In the genomic region with DNA sequence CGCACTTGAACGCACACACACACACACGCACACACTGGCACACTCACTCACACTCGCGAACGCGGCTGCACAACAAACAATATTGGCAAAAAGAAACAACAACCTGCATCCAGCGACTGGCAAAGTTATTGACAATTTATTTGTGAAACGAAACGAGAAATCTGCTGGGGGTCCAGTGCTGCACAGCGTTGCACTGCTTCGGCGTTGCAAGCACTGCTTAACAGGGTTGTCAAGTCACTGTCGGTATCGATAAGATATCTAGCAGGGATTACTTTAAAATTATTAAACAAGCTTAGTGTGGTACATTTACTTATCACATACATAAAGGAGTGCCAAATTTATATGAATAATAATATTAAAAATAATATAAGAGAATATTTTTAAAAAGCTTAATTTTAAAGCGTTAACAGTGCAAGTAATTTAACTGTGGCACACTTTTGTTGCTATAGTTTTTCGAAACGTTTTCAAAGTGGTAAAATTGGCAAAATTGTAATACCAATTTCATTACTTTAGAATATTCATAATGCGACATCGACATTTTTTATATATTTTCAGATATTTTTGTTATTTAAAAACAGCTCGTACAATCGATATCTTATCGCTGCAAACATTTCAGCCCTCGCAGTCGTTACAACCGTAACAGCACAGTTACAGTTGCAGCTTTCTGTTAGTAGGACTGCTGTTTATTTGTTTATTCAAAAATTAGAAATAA, we compare ENCODE assay signal across 1 fruit fly cellular context.
TF ChIP-seq lines count a peak whose summit lies in the region.

dsd (minus strand) TSS at position 179 of the 712 bp plus-strand sequence.
Tusp (plus strand) TSS at position 662 of the 712 bp plus-strand sequence.

TF ChIP-seq in whole organism, embryonic, 481 proteins besides CTCF, POLR2A, EP300 and RAD21 (continued from another document):
- TF ChIP-seq ewg (GFP tag; optimal IDR thresholded peaks at IDR 0.05; lab: Kevin White, UChicago) (peak; percentile 66), nerfin-2 (GFP tag; IDR thresholded peaks at IDR 0.05; lab: Robert Waterston, UW; ENCODE audit: partially characterized antibody) (no peak), CG12659 (GFP tag; optimal IDR thresholded peaks at IDR 0.05; lab: Kevin White, UChicago) (peak; percentile 93), zfh2 (GFP tag; optimal IDR thresholded peaks at IDR 0.05; lab: Kevin White, UChicago) (peak; percentile 91), ATbp (GFP tag; optimal IDR thresholded peaks at IDR 0.05; lab: Kevin White, UChicago) (peak; percentile 36), Adf1 (GFP tag; IDR thresholded peaks at IDR 0.05; lab: Robert Waterston, UW) (peak; percentile 33; the same call in 1 of the 2 replicates), ken (GFP tag; IDR thresholded peaks at IDR 0.05; lab: Robert Waterston, UW) (peak; percentile 86), Atf3 (GFP tag; optimal IDR thresholded peaks at IDR 0.05; lab: Kevin White, UChicago) (peak; percentile 58), Neu2 (GFP tag; optimal IDR thresholded peaks at IDR 0.05; lab: Kevin White, UChicago; ENCODE audit: borderline replicate concordance) (no peak), CG8944 (GFP tag; optimal IDR thresholded peaks at IDR 0.05; lab: Kevin White, UChicago) (peak; percentile 71), Dad (GFP tag; optimal IDR thresholded peaks at IDR 0.05; lab: Kevin White, UChicago) (peak; percentile 73), Dfd (GFP tag; optimal IDR thresholded peaks at IDR 0.05; lab: Kevin White, UChicago) (no peak), CG10959 (GFP tag; IDR thresholded peaks at IDR 0.05; lab: Robert Waterston, UW) (0 out of 2 replicates have a peak, but pooled peaks have one; percentile 35), cas (GFP tag; IDR thresholded peaks at IDR 0.05; lab: Robert Waterston, UW) (0 out of 2 replicates have a peak, but pooled peaks have one; percentile 16), ftz-f1 (GFP tag; optimal IDR thresholded peaks at IDR 0.05; lab: Kevin White, UChicago) (peak; percentile 31), rib (GFP tag; IDR thresholded peaks at IDR 0.05; lab: Robert Waterston, UW) (peak; percentile 57; the same call in 1 of the 2 replicates), nmo (GFP tag; optimal IDR thresholded peaks at IDR 0.05; lab: Kevin White, UChicago) (peak; percentile 79), CG14860 (GFP tag; IDR thresholded peaks at IDR 0.05; lab: Robert Waterston, UW; ENCODE audit: partially characterized antibody) (peak; percentile 55; the same call in 1 of the 3 replicates), Spps (tag; optimal IDR thresholded peaks at IDR 0.05; lab: Kevin White, UChicago) (no peak), ERR (GFP tag; optimal IDR thresholded peaks at IDR 0.05; lab: Kevin White, UChicago) (peak; percentile 65), chm (GFP tag; IDR thresholded peaks at IDR 0.05; lab: Robert Waterston, UW) (peak; percentile 72), Rfx (GFP tag; IDR thresholded peaks at IDR 0.05; lab: Robert Waterston, UW) (peak; percentile 90), CG34224 (GFP tag; IDR thresholded peaks at IDR 0.05; lab: Robert Waterston, UW; ENCODE audit: partially characterized antibody) (peak; percentile 9; the same call in 1 of the 3 replicates), Gsc (GFP tag; IDR thresholded peaks at IDR 0.05; lab: Robert Waterston, UW) (no peak), Max (GFP tag; optimal IDR thresholded peaks at IDR 0.05; lab: Kevin White, UChicago) (peak; percentile 66), pb (GFP tag; optimal IDR thresholded peaks at IDR 0.05; lab: Kevin White, UChicago) (peak; percentile 37), fru (optimal IDR thresholded peaks at IDR 0.05; lab: Kevin White, UChicago) (no peak), HHEX (GFP tag; optimal IDR thresholded peaks at IDR 0.05; lab: Kevin White, UChicago) (peak; percentile 31), ap (GFP tag; IDR thresholded peaks at IDR 0.05; lab: Robert Waterston, UW) (0 out of 2 replicates have a peak, but pooled peaks have one; percentile 36), Hmx (GFP tag; optimal IDR thresholded peaks at IDR 0.05; lab: Kevin White, UChicago) (no peak)
